Fruit fly (Drosophila melanogaster) whole organism, embryonic: ENCODE measurements around the gene aos.

Experiments used
- ATbp ChIP-seq: fragments of 200-800 bp; sonication (Bioruptor generic); optimal IDR thresholded peaks from 2 replicates; lab custom pipeline; 2017; ENCODE audit warnings: missing biosample characterization, mild to moderate bottlenecking, missing genetic modification characterization, missing genetic modification reagents
- Abd-B ChIP-seq: fragments of 200-800 bp; sonication (Bioruptor generic); optimal IDR thresholded peaks from 2 replicates; lab custom pipeline; 2018; ENCODE audit warnings: missing biosample characterization, mild to moderate bottlenecking, missing genetic modification characterization, moderate library complexity
- B-H1 ChIP-seq: fragments of 200-800 bp; sonication (Bioruptor generic); IDR thresholded peaks from 3 replicates; pipeline ENCODE4 v1.3.6; 2022; ENCODE audit warnings: missing biosample characterization, missing genetic modification characterization
- CG10654 ChIP-seq: fragments of 200-800 bp; sonication (Bioruptor generic); optimal IDR thresholded peaks from 2 replicates; lab custom pipeline; 2016; ENCODE audit warnings: missing biosample characterization, missing genetic modification characterization
- CG11398 ChIP-seq: fragments of 200-800 bp; sonication (Bioruptor generic); optimal IDR thresholded peaks from 2 replicates; lab custom pipeline; 2016; ENCODE audit warnings: missing biosample characterization, missing genetic modification characterization
- CG11456 ChIP-seq: fragments of 200-800 bp; sonication (Bioruptor generic); IDR thresholded peaks from 3 replicates; pipeline ENCODE4 v1.3.6; 2022; ENCODE audit warnings: missing biosample characterization, missing genetic modification characterization
- CG13296 ChIP-seq: fragments of 200-800 bp; sonication (Bioruptor generic); optimal IDR thresholded peaks from 3 replicates; lab custom pipeline; 2018; ENCODE audit warnings: missing biosample characterization, mild to moderate bottlenecking, missing genetic modification characterization
- CG14441 ChIP-seq: fragments of 200-800 bp; sonication (Bioruptor generic); IDR thresholded peaks from 2 replicates; pipeline ENCODE4 v1.3.6; 2022; ENCODE audit warnings: missing biosample characterization, missing genetic modification characterization
- CG1529 ChIP-seq: fragments of 200-800 bp; sonication (Bioruptor generic); optimal IDR thresholded peaks from 3 replicates; lab custom pipeline; 2018; ENCODE audit warnings: missing biosample characterization, missing genetic modification characterization
- CG15601 ChIP-seq: fragments of 200-800 bp; sonication (Bioruptor generic); optimal IDR thresholded peaks from 3 replicates; lab custom pipeline; 2019; ENCODE audit warnings: missing biosample characterization, mild to moderate bottlenecking, missing genetic modification characterization, moderate library complexity
- CG17385 ChIP-seq: fragments of 200-800 bp; sonication (Bioruptor generic); optimal IDR thresholded peaks from 3 replicates; lab custom pipeline; 2018; ENCODE audit warnings: missing biosample characterization, mild to moderate bottlenecking, missing genetic modification characterization
- CG1792 ChIP-seq: fragments of 200-800 bp; sonication (Bioruptor generic); optimal IDR thresholded peaks from 2 replicates; lab custom pipeline; 2016; ENCODE audit warnings: missing biosample characterization, missing genetic modification characterization
- CG2712 ChIP-seq: fragments of 200-800 bp; optimal IDR thresholded peaks from 3 replicates; lab custom pipeline; 2019; ENCODE audit warnings: missing biosample characterization, mild to moderate bottlenecking, missing genetic modification characterization, moderate library complexity
- CG2875 ChIP-seq: fragments of 200-800 bp; sonication (Bioruptor generic); optimal IDR thresholded peaks from 2 replicates; lab custom pipeline; 2017; ENCODE audit warnings: missing biosample characterization, mild to moderate bottlenecking, missing genetic modification characterization, missing genetic modification reagents
- CG31388 ChIP-seq: fragments of 200-800 bp; sonication (Bioruptor generic); optimal IDR thresholded peaks from 2 replicates; lab custom pipeline; 2016; ENCODE audit warnings: missing biosample characterization, missing genetic modification characterization
- CG34224 ChIP-seq: fragments of 200-800 bp; sonication (Bioruptor generic); IDR thresholded peaks from 3 replicates; pipeline ENCODE4 v1.3.6; 2022; ENCODE audit warnings: missing biosample characterization, missing genetic modification characterization; ENCODE audit not compliant: partially characterized antibody
- CG42726 ChIP-seq: fragments of 200-800 bp; sonication (Bioruptor generic); IDR thresholded peaks from 2 replicates; pipeline ENCODE4 v1.3.6; 2022; ENCODE audit warnings: missing biosample characterization, missing genetic modification characterization; ENCODE audit not compliant: partially characterized antibody
- CG5953 ChIP-seq: fragments of 200-800 bp; sonication (Bioruptor generic); IDR thresholded peaks from 2 replicates; pipeline ENCODE4 v1.3.6; 2022; ENCODE audit warnings: missing biosample characterization, missing genetic modification characterization
- CG6254 ChIP-seq: fragments of 200-800 bp; sonication (Bioruptor generic); optimal IDR thresholded peaks from 3 replicates; lab custom pipeline; 2017; ENCODE audit warnings: mild to moderate bottlenecking, missing biosample characterization, missing genetic modification reagents, missing genetic modification characterization
- CG7372 ChIP-seq: fragments of 200-800 bp; sonication (Bioruptor generic); IDR thresholded peaks from 2 replicates; pipeline ENCODE4 v1.3.6; 2022; ENCODE audit warnings: missing biosample characterization, missing genetic modification characterization
- CG7839 ChIP-seq: fragments of 200-800 bp; sonication (Bioruptor generic); optimal IDR thresholded peaks from 3 replicates; lab custom pipeline; 2018; ENCODE audit warnings: missing biosample characterization, mild to moderate bottlenecking, missing genetic modification characterization, moderate library complexity
- CG8944 ChIP-seq: fragments of 200-800 bp; sonication (Bioruptor generic); optimal IDR thresholded peaks from 3 replicates; lab custom pipeline; 2016; ENCODE audit warnings: missing biosample characterization, missing genetic modification characterization
- CkIIα-i1 ChIP-seq: fragments of 200-800 bp; sonication (Bioruptor generic); IDR thresholded peaks from 2 replicates; pipeline ENCODE4 v1.3.6; 2022; ENCODE audit warnings: missing biosample characterization, missing genetic modification characterization
- Doc3 ChIP-seq: fragments of 200-800 bp; sonication (Bioruptor generic); IDR thresholded peaks from 3 replicates; pipeline ENCODE4 v1.3.6; 2022; ENCODE audit warnings: missing biosample characterization, missing genetic modification characterization; ENCODE audit not compliant: partially characterized antibody
- Drgx ChIP-seq: fragments of 200-800 bp; sonication (Bioruptor generic); IDR thresholded peaks from 2 replicates; pipeline ENCODE4 v1.3.6; 2022; ENCODE audit warnings: missing biosample characterization, missing genetic modification characterization
- Eip74EF ChIP-seq, 2 experiments: fragments of 200-800 bp in 1 of 2; fragments of >200 bp in 1 of 2; sonication (Bioruptor generic) in 1 of 2; optimal IDR thresholded peaks; 2 replicates each; lab custom pipeline; 2017 to 2019; ENCODE audit warnings: missing biosample characterization in 2 of 2, missing genetic modification characterization in 2 of 2, mild to moderate bottlenecking in 1 of 2, moderate library complexity in 1 of 2
- GATAe ChIP-seq: fragments of 200-800 bp; sonication (Bioruptor generic); conservative IDR thresholded peaks from 2 replicates; pipeline ENCODE4 v1.3.6; 2022; ENCODE audit warnings: missing biosample characterization, missing genetic modification characterization
- Jarid2 ChIP-seq: fragments of 200-800 bp; sonication (Bioruptor generic); optimal IDR thresholded peaks from 3 replicates; lab custom pipeline; 2017; ENCODE audit warnings: mild to moderate bottlenecking, missing biosample characterization, missing genetic modification reagents, missing genetic modification characterization
- Opbp ChIP-seq: fragments of 200-800 bp; sonication (Bioruptor generic); IDR thresholded peaks from 3 replicates; pipeline ENCODE4 v1.3.6; 2022; ENCODE audit warnings: missing biosample characterization, missing genetic modification characterization; ENCODE audit not compliant: partially characterized antibody
- Ravus ChIP-seq: fragments of 200-800 bp; sonication (Bioruptor generic); IDR thresholded peaks from 2 replicates; pipeline ENCODE4 v1.3.6; 2022; ENCODE audit warnings: missing biosample characterization, missing genetic modification characterization
- ap ChIP-seq: fragments of 200-800 bp; sonication (Bioruptor generic); IDR thresholded peaks from 2 replicates; pipeline ENCODE4 v1.3.6; 2022; ENCODE audit warnings: missing biosample characterization, missing genetic modification characterization
- ash1 ChIP-seq: fragments of 200-800 bp; sonication (Bioruptor generic); optimal IDR thresholded peaks from 2 replicates; lab custom pipeline; 2018; ENCODE audit warnings: missing biosample characterization, mild to moderate bottlenecking, missing genetic modification characterization
- da ChIP-seq: fragments of 200-800 bp; sonication (Bioruptor generic); optimal IDR thresholded peaks from 2 replicates; lab custom pipeline; 2016; ENCODE audit warnings: missing biosample characterization, missing genetic modification characterization
- disco-r ChIP-seq: fragments of 200-800 bp; sonication (Bioruptor generic); optimal IDR thresholded peaks from 2 replicates; lab custom pipeline; 2016; ENCODE audit warnings: missing biosample characterization, missing genetic modification characterization
- dm ChIP-seq: fragments of 200-800 bp; sonication (Bioruptor generic); optimal IDR thresholded peaks from 3 replicates; lab custom pipeline; 2016; ENCODE audit warnings: missing biosample characterization, missing genetic modification characterization
- ems ChIP-seq: fragments of 200-800 bp; sonication (Bioruptor generic); optimal IDR thresholded peaks from 3 replicates; lab custom pipeline; 2016; ENCODE audit warnings: missing biosample characterization, missing genetic modification characterization
- esg ChIP-seq: fragments of 200-800 bp; sonication (Bioruptor generic); conservative IDR thresholded peaks from 2 replicates; pipeline ENCODE4 v1.3.6; 2022; ENCODE audit warnings: missing biosample characterization, missing genetic modification characterization
- fru ChIP-seq: fragments of >200 bp; optimal IDR thresholded peaks from 2 replicates; lab custom pipeline; 2017
- jigr1 ChIP-seq: fragments of 200-800 bp; sonication (Bioruptor generic); IDR thresholded peaks from 3 replicates; pipeline ENCODE4 v1.3.6; 2022; ENCODE audit warnings: missing biosample characterization, missing genetic modification characterization
- klu ChIP-seq: fragments of 200-800 bp; sonication (Bioruptor generic); IDR thresholded peaks from 2 replicates; pipeline ENCODE4 v1.3.6; 2022; ENCODE audit warnings: missing biosample characterization, missing genetic modification characterization
- lab ChIP-seq: fragments of 200-800 bp; sonication (Bioruptor generic); optimal IDR thresholded peaks from 3 replicates; lab custom pipeline; 2017; ENCODE audit warnings: missing biosample characterization, missing genetic modification characterization, mild to moderate bottlenecking, moderate library complexity, missing genetic modification reagents
- lov ChIP-seq, 2 experiments: fragments of 200-800 bp in 1 of 2; fragments of >200 bp in 1 of 2; sonication (Bioruptor generic) in 1 of 2; IDR thresholded peaks in 1 of 2; optimal IDR thresholded peaks in 1 of 2; 2 replicates in 1 of 2; 3 replicates in 1 of 2; pipeline versions ENCODE4 v1.3.6 to Lab custom; 2017 to 2022; ENCODE audit warnings: missing biosample characterization in 1 of 2, missing genetic modification characterization in 1 of 2
- oc ChIP-seq: fragments of 200-800 bp; sonication (Bioruptor generic); optimal IDR thresholded peaks from 2 replicates; lab custom pipeline; 2018; ENCODE audit warnings: missing biosample characterization, mild to moderate bottlenecking, missing genetic modification characterization, moderate library complexity
- phol ChIP-seq: fragments of 200-800 bp; sonication (Bioruptor generic); optimal IDR thresholded peaks from 3 replicates; lab custom pipeline; 2018; ENCODE audit warnings: missing biosample characterization, mild to moderate bottlenecking, missing genetic modification characterization, moderate library complexity
- ranshi ChIP-seq: fragments of 200-800 bp; sonication (Bioruptor generic); IDR thresholded peaks from 2 replicates; pipeline ENCODE4 v1.3.6; 2022; ENCODE audit warnings: missing biosample characterization, missing genetic modification characterization
- rib ChIP-seq: fragments of 200-800 bp; sonication (Bioruptor generic); IDR thresholded peaks from 2 replicates; pipeline ENCODE4 v1.3.6; 2022; ENCODE audit warnings: missing biosample characterization, missing genetic modification characterization
- shn ChIP-seq: fragments of 200-800 bp; sonication (Bioruptor generic); optimal IDR thresholded peaks from 3 replicates; lab custom pipeline; 2016; ENCODE audit warnings: missing biosample characterization, missing genetic modification characterization
- slp2 ChIP-seq: fragments of 200-800 bp; sonication (Bioruptor generic); optimal IDR thresholded peaks from 2 replicates; lab custom pipeline; 2016; ENCODE audit warnings: missing biosample characterization, missing genetic modification characterization
- sr ChIP-seq: fragments of 200-800 bp; sonication (Bioruptor generic); IDR thresholded peaks from 3 replicates; pipeline ENCODE4 v1.3.6; 2022; ENCODE audit warnings: missing biosample characterization, missing genetic modification characterization
- twi ChIP-seq: fragments of 200-800 bp; optimal IDR thresholded peaks from 2 replicates; lab custom pipeline; 2019; ENCODE audit warnings: missing biosample characterization, mild to moderate bottlenecking, missing genetic modification characterization, moderate library complexity
- vvl ChIP-seq: fragments of 200-800 bp; sonication (Bioruptor generic); IDR thresholded peaks from 2 replicates; pipeline ENCODE4 v1.3.6; 2022; ENCODE audit warnings: missing biosample characterization, missing genetic modification characterization

Gene aos

dm6 chr3L:16482167-16482566 is 1.3 kb downstream of the aos start (continued):
- TF ChIP-seq fru (lab: Kevin White, UChicago) (no peak), shn (GFP tag; lab: Kevin White, UChicago) (no peak), Ravus (GFP tag; lab: Robert Waterston, UW) (no peak), CG17385 (no peak), CG31388 (GFP tag; lab: Kevin White, UChicago) (no peak), twi (tag; lab: Kevin White, UChicago) (no peak), Eip74EF (GFP tag; optimal IDR thresholded peaks at IDR 0.05; lab: Kevin White, UChicago) (peak in 1 of 2 experiments; percentile 41), CG5953 (GFP tag; lab: Robert Waterston, UW) (0 out of 2 replicates have a peak, but pooled peaks have one; percentile 37), CG1529 (GFP tag; lab: Kevin White, UChicago) (no peak), slp2 (GFP tag; lab: Kevin White, UChicago) (no peak), CG11398 (no peak), CG2712 (tag; lab: Kevin White, UChicago) (peak; percentile 53), ranshi (GFP tag; lab: Robert Waterston, UW) (no peak), CG1792 (GFP tag; lab: Kevin White, UChicago) (no peak), phol (tag; lab: Kevin White, UChicago) (peak; percentile 52), da (no peak), disco-r (GFP tag; lab: Kevin White, UChicago) (no peak), GATAe (no peak), CG8944 (GFP tag; lab: Kevin White, UChicago) (no peak), ATbp (no peak), vvl (GFP tag; lab: Robert Waterston, UW) (peak; percentile 47; the same call in 1 of the 2 replicates), ems (GFP tag; lab: Kevin White, UChicago) (no peak), CG6254 (no peak), B-H1 (no peak; the same call in 2 of the 3 replicates), CG42726 (no peak), sr (GFP tag; lab: Robert Waterston, UW) (peak; percentile 32; the same call in 1 of the 3 replicates), Doc3 (no peak), esg (GFP tag; lab: Robert Waterston, UW) (0 out of 2 replicates have a peak, but pooled peaks have one; percentile 4), Abd-B (no peak), rib (no peak), Opbp (no peak), CG10654 (no peak), Drgx (peak; percentile 83), CG7372 (GFP tag; lab: Robert Waterston, UW) (no peak), jigr1 (GFP tag; lab: Robert Waterston, UW) (no peak), ash1 (GFP tag; lab: Kevin White, UChicago) (no peak), CG2875 (GFP tag; lab: Kevin White, UChicago) (no peak), dm (GFP tag; lab: Kevin White, UChicago) (no peak), CG11456 (GFP tag; lab: Robert Waterston, UW) (no peak), ap (GFP tag; lab: Robert Waterston, UW) (no peak), CkIIα-i1 (GFP tag; lab: Robert Waterston, UW) (no peak), CG15601 (tag; lab: Kevin White, UChicago) (no peak), CG14441 (GFP tag; lab: Robert Waterston, UW) (peak; percentile 50; the same call in 1 of the 2 replicates), Jarid2 (GFP tag; lab: Kevin White, UChicago) (no peak), CG7839 (peak; percentile 39), lov (optimal IDR thresholded peaks at IDR 0.05; lab: Kevin White, UChicago) (no peak), lov (GFP tag; IDR thresholded peaks at IDR 0.05; lab: Robert Waterston, UW) (no peak), klu (GFP tag; lab: Robert Waterston, UW) (no peak), oc (tag; lab: Kevin White, UChicago) (no peak), lab (GFP tag; lab: Kevin White, UChicago) (peak; percentile 33), CG13296 (GFP tag; lab: Kevin White, UChicago) (peak; percentile 21), CG34224 (no peak)
